Fruit fly (Drosophila melanogaster) whole organism, pupa: Measurements from ENCODE around the gene CG4465.
A peak's percentile ranks its signal among the peaks of the same experiment; 100 is the strongest.

Source experiments
- CG10348 ChIP-seq: fragments of 200-800 bp; sonication (Bioruptor generic); IDR thresholded peaks from 2 replicates; pipeline ENCODE4 v1.3.6; 2022; ENCODE audit warnings: missing biosample characterization, missing genetic modification characterization
- CG12605 ChIP-seq: fragments of 200-800 bp; sonication (Bioruptor generic); IDR thresholded peaks from 2 replicates; pipeline ENCODE4 v1.3.6; 2022; ENCODE audit warnings: missing biosample characterization, missing genetic modification characterization
- CG13204 ChIP-seq: fragments of 200-800 bp; sonication (Bioruptor generic); optimal IDR thresholded peaks from 2 replicates; lab custom pipeline; 2018; ENCODE audit warnings: missing biosample characterization, mild to moderate bottlenecking, missing genetic modification characterization, moderate library complexity
- CG14655 ChIP-seq: fragments of 200-800 bp; sonication (Bioruptor generic); optimal IDR thresholded peaks from 3 replicates; lab custom pipeline; 2017; ENCODE audit warnings: mild to moderate bottlenecking, missing biosample characterization, missing genetic modification reagents, missing genetic modification characterization
- CG15710 ChIP-seq: fragments of 200-800 bp; sonication (Bioruptor generic); optimal IDR thresholded peaks from 2 replicates; lab custom pipeline; 2018; ENCODE audit warnings: missing biosample characterization, mild to moderate bottlenecking, missing genetic modification characterization, moderate library complexity
- CG17806 ChIP-seq: fragments of 200-800 bp; sonication (Bioruptor generic); optimal IDR thresholded peaks from 2 replicates; lab custom pipeline; 2018; ENCODE audit warnings: missing biosample characterization, mild to moderate bottlenecking, missing genetic modification characterization, moderate library complexity
- CG32121 ChIP-seq: fragments of 200-800 bp; sonication (Bioruptor generic); IDR thresholded peaks from 2 replicates; pipeline ENCODE4 v1.3.6; 2022; ENCODE audit warnings: missing biosample characterization, missing genetic modification characterization
- CG34367 ChIP-seq: fragments of 200-800 bp; sonication (Bioruptor generic); optimal IDR thresholded peaks from 2 replicates; lab custom pipeline; 2018; ENCODE audit warnings: missing biosample characterization, mild to moderate bottlenecking, missing genetic modification characterization
- CG4496 ChIP-seq: fragments of 200-800 bp; sonication (Bioruptor generic); IDR thresholded peaks from 3 replicates; pipeline ENCODE4 v1.3.6; 2022; ENCODE audit warnings: missing biosample characterization, missing genetic modification characterization
- CG8159 ChIP-seq: fragments of 200-800 bp; sonication (Bioruptor generic); optimal IDR thresholded peaks from 3 replicates; lab custom pipeline; 2018; ENCODE audit warnings: missing biosample characterization, mild to moderate bottlenecking, missing genetic modification characterization, moderate library complexity
- CG8301 ChIP-seq: fragments of 200-800 bp; sonication (Bioruptor generic); optimal IDR thresholded peaks from 2 replicates; lab custom pipeline; 2018; ENCODE audit warnings: missing biosample characterization, mild to moderate bottlenecking, missing genetic modification characterization
- CG9948 ChIP-seq: fragments of 200-800 bp; sonication (Bioruptor generic); optimal IDR thresholded peaks from 2 replicates; lab custom pipeline; 2018; ENCODE audit warnings: missing biosample characterization, mild to moderate bottlenecking, missing genetic modification characterization, moderate library complexity
- D1 ChIP-seq: fragments of 200-800 bp; sonication (Bioruptor generic); optimal IDR thresholded peaks from 2 replicates; lab custom pipeline; 2018; ENCODE audit warnings: missing biosample characterization, mild to moderate bottlenecking, missing genetic modification characterization, moderate library complexity
- EcR ChIP-seq: fragments of 200-800 bp; sonication (Bioruptor generic); optimal IDR thresholded peaks from 3 replicates; lab custom pipeline; 2019; ENCODE audit warnings: missing biosample characterization, missing genetic modification characterization, mild to moderate bottlenecking, moderate library complexity, missing genetic modification reagents
- Ets98B ChIP-seq: fragments of 200-800 bp; sonication (Bioruptor generic); IDR thresholded peaks from 2 replicates; pipeline ENCODE4 v1.3.6; 2022; ENCODE audit warnings: missing biosample characterization, missing genetic modification characterization
- Pif1A ChIP-seq: fragments of 200-800 bp; sonication (Bioruptor generic); optimal IDR thresholded peaks from 3 replicates; lab custom pipeline; 2016; ENCODE audit warnings: missing biosample characterization, missing genetic modification characterization
- Pif1B ChIP-seq: fragments of 200-800 bp; sonication (Bioruptor generic); optimal IDR thresholded peaks from 3 replicates; lab custom pipeline; 2016; ENCODE audit warnings: missing biosample characterization, missing genetic modification characterization
- Snoo ChIP-seq: fragments of 200-800 bp; sonication (Bioruptor generic); optimal IDR thresholded peaks from 3 replicates; lab custom pipeline; 2017; ENCODE audit warnings: missing biosample characterization, mild to moderate bottlenecking, missing genetic modification characterization, inconsistent platforms
- fd96Ca ChIP-seq: fragments of 200-800 bp; sonication (Bioruptor generic); IDR thresholded peaks from 3 replicates; pipeline ENCODE4 v1.3.6; 2022; ENCODE audit warnings: missing biosample characterization, missing genetic modification characterization
- gl ChIP-seq: fragments of 200-800 bp; sonication (Bioruptor generic); optimal IDR thresholded peaks from 2 replicates; lab custom pipeline; 2018; ENCODE audit warnings: missing biosample characterization, mild to moderate bottlenecking, missing genetic modification characterization
- rn ChIP-seq: fragments of 200-800 bp; sonication (Bioruptor generic); IDR thresholded peaks from 2 replicates; pipeline ENCODE4 v1.3.6; 2022; ENCODE audit warnings: missing biosample characterization, missing genetic modification characterization

Gene CG4465

DNA sequence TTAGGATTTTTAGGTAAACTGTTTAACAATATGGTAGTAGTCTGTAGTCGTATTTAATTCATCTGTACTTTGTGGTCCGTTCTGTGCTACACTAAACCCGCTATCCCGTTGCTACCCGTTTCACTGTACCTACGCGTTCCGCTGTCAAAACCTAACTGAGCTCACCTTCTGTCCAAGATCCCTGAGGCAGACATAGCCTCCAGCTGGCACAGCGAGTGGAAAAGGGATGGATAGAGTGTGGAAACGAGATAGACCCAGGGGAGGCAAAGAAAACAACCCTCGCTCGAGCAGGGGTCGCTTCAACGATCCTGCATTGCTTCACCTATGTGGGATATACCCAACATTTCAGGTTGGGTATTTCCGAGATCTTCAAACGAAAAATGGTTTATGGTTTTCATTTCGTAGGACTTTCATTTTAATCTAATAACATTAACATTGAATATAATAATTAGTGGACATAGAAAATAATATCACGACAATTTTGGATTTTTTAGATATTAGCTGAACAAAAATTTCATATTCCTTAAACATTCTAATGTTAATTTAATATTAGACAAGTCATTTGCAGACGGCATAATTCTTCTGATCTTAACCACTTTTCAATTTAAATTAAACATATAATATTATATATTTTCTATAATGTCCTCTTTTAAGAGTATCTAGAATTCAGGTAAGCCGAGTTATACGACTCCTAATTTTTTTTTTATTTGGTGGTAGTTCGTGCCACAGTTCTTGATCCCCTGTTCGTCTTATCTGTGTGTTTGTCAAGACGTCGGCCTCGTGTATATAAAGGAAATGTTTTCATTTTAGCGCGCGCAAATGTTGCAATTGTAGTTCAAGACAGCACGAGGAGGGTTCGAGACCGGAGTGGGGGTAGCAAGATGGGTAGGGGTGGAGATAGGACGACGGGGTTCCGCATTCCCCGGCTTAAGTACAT is 17.5 kb upstream of the CG4465 start, which contains the start of gene mira:
Gene mira (minus strand): TSS at position 281 of the 937 bp plus-strand sequence.
- TF ChIP-seq rn (GFP tag; lab: Robert Waterston, UW) (no peak), D1 (tag; lab: Kevin White, UChicago) (no peak), Pif1A (GFP tag; lab: Kevin White, UChicago) (no peak), CG13204 (GFP tag; lab: Kevin White, UChicago) (no peak), CG10348 (no peak), CG32121 (GFP tag; lab: Robert Waterston, UW) (no peak), CG17806 (tag; lab: Kevin White, UChicago) (no peak), Snoo (tag; lab: Kevin White, UChicago) (no peak), CG15710 (no peak), CG34367 (no peak), Pif1B (GFP tag; lab: Kevin White, UChicago) (no peak), Ets98B (GFP tag; lab: Robert Waterston, UW) (no peak), CG14655 (no peak), fd96Ca (GFP tag; lab: Robert Waterston, UW) (no peak), CG12605 (GFP tag; lab: Robert Waterston, UW) (no peak), CG8301 (tag; lab: Kevin White, UChicago) (no peak)
- TF ChIP-seq, all 21 proteins: peak for 0

- TF ChIP-seq CG34367, result no peak
- TF ChIP-seq Snoo (tag; lab: Kevin White, UChicago), result no peak
Observed at dm6 chr3R:19932169-19932568, 14.5 kb upstream of the CG4465 start.

DNA sequence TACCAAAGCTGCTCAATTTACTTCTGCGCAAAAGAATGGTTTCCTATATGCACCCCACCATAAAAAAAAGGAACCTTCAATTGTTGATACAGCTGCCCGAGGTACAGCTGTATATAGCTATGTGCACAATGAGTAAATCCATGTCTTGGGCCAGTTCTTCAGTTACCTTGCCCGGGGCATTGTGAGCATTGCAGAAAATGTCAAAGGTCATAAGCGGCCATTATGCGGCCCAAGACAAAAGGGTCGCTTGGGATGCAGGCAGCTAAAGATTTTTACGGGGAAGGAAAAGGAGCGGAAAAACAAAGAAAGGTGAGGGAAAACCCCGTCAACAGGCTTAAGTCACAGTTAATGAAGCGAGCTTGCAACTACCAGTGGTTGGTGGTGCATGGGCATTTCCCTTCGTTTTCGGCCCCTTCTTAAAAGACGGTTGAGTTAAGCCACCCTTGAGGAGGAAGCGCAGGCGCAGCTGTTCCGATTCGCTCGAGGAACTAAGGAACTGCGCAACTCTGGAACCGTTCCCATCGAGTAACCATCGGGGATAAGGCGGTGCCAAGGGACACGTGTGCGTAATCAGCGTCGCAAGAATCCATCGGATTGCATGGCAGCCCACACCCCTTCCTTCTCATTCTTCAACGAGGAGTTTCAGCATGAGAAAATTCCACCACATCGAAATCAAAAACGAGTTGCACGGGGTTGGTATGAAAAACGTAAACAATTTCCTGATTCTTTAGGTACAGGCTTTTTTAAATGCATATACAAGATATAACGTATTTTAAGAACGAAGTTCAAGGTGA is 13.5 kb upstream of the CG4465 start:
- TF ChIP-seq Ets98B (GFP tag; lab: Robert Waterston, UW) (no peak), EcR (GFP tag; lab: Kevin White, UChicago) (no peak), CG14655 (no peak), CG13204 (GFP tag; lab: Kevin White, UChicago) (no peak)

DNA sequence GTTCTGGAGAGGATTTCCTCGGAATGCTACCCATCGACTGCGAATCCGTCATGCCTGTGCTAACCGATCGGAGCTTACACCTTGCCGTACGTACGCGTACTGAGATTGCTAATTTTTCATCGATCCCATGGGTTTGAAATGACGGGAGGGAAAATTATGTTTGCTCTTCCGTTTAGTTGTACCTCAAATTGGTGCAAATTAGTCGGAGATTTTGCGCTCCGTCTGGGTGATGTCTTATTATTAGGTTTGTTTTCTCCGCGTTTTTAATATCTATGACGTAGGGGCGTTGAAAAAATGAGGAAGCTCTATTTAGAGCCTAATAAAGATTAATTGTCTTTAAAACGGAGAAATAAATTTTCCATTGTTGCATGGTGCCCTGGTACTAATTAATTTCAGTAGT is 10.9 kb upstream of the CG4465 start, which contains the start of gene CG4459:
Gene CG4459 (minus strand): TSS at position 101 of the 400 bp plus-strand sequence.
- TF ChIP-seq Pif1B (GFP tag; lab: Kevin White, UChicago) (no peak), D1 (tag; lab: Kevin White, UChicago) (no peak), Ets98B (GFP tag; lab: Robert Waterston, UW) (no peak), fd96Ca (GFP tag; lab: Robert Waterston, UW) (no peak), EcR (GFP tag; lab: Kevin White, UChicago) (no peak), CG12605 (GFP tag; lab: Robert Waterston, UW) (no peak), CG15710 (no peak), CG17806 (tag; lab: Kevin White, UChicago) (no peak), CG14655 (no peak), Snoo (tag; lab: Kevin White, UChicago) (no peak)

DNA sequence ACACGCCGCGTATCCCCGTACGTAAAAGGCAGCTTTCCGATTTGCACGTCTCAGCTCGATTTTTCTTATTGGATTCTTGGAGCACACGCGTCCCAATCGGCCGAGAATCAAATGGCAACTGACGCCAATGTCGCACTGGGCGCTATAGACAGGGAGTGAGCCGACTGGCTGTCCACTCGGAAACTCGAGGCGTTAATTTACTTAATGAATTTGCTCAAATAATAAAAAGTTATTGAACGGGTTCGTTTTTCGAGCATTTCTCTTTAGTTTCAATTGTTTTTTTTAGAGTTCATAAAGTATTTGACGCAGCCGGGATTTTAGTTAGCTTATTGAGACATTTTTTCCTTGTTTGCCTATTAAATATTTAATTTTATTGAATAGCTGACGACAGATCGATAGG is 7.6 kb upstream of the CG4465 start, which contains the start of gene CG4462:
Gene CG4462 (minus strand): TSS at position 101 of the 400 bp plus-strand sequence.
- no peak for TF ChIP-seq CG14655
- TF ChIP-seq CG8159 (tag; lab: Kevin White, UChicago), result no peak
- TF ChIP-seq gl (tag; lab: Kevin White, UChicago), result no peak
- no peak for TF ChIP-seq Pif1A (GFP tag; lab: Kevin White, UChicago)
- no peak for TF ChIP-seq CG9948 (tag; lab: Kevin White, UChicago)
- TF ChIP-seq CG17806 (tag; lab: Kevin White, UChicago), result no peak
- no peak for TF ChIP-seq Ets98B (GFP tag; lab: Robert Waterston, UW)
- no peak for TF ChIP-seq D1 (tag; lab: Kevin White, UChicago)
- TF ChIP-seq EcR (GFP tag; lab: Kevin White, UChicago), result no peak
- no peak for TF ChIP-seq CG34367
- no peak for TF ChIP-seq CG10348
- TF ChIP-seq fd96Ca (GFP tag; lab: Robert Waterston, UW), result no peak
- TF ChIP-seq CG15710, result no peak
- no peak for TF ChIP-seq CG12605 (GFP tag; lab: Robert Waterston, UW)
- no peak for TF ChIP-seq Pif1B (GFP tag; lab: Kevin White, UChicago)
- TF ChIP-seq CG8301 (tag; lab: Kevin White, UChicago), result no peak
- no peak for TF ChIP-seq Snoo (tag; lab: Kevin White, UChicago)

dm6 chr3R:19924331-19924730 is 6.7 kb upstream of the CG4465 start:
- no peak for TF ChIP-seq CG10348
- peak; percentile 63 for TF ChIP-seq gl (tag; lab: Kevin White, UChicago)
- TF ChIP-seq rn (GFP tag; lab: Robert Waterston, UW), result no peak
- TF ChIP-seq CG34367, result peak; percentile 41
- TF ChIP-seq CG4496 (GFP tag; lab: Robert Waterston, UW), result no peak
- TF ChIP-seq Ets98B (GFP tag; lab: Robert Waterston, UW), result no peak
- TF ChIP-seq CG32121 (GFP tag; lab: Robert Waterston, UW), result no peak
- no peak for TF ChIP-seq CG12605 (GFP tag; lab: Robert Waterston, UW)
- no peak for TF ChIP-seq Snoo (tag; lab: Kevin White, UChicago)
- peak; percentile 83 for TF ChIP-seq Pif1A (GFP tag; lab: Kevin White, UChicago)
- TF ChIP-seq CG14655, result no peak
- TF ChIP-seq CG13204 (GFP tag; lab: Kevin White, UChicago), result no peak
- no peak for TF ChIP-seq CG17806 (tag; lab: Kevin White, UChicago)
- TF ChIP-seq fd96Ca (GFP tag; lab: Robert Waterston, UW), result no peak
- no peak for TF ChIP-seq CG8301 (tag; lab: Kevin White, UChicago)
- TF ChIP-seq CG8159 (tag; lab: Kevin White, UChicago), result no peak
- no peak for TF ChIP-seq EcR (GFP tag; lab: Kevin White, UChicago)
- TF ChIP-seq Pif1B (GFP tag; lab: Kevin White, UChicago), result peak; percentile 77
- no peak for TF ChIP-seq CG9948 (tag; lab: Kevin White, UChicago)
